Worm (Caenorhabditis elegans): ENCODE measurements around the gene C16B8.4.

ce11 chrX:3943213-3943612 lies 30.2 kb downstream of the C16B8.4 start, which contains the start of gene ptp-4A2:
- TF ChIP-seq him-1 (tag; optimal IDR thresholded peaks at IDR 0.05) (no peak), dao-5 (tag; optimal IDR thresholded peaks at IDR 0.05) (no peak), W03F9.2 (tag; optimal IDR thresholded peaks at IDR 0.05) (no peak)
